Worm (Caenorhabditis elegans): Measurements from ENCODE around the gene F46E10.3.

ce11 chrV:6504131-6504827 is 13.8 kb upstream of the F46E10.3 start, which contains the start of gene moc-2:
- no peak for TF ChIP-seq fos-1 (tag; optimal IDR thresholded peaks at IDR 0.05)
- TF ChIP-seq snpc-4 (tag; optimal IDR thresholded peaks at IDR 0.05), result no peak
- TF ChIP-seq lin-39 (tag; optimal IDR thresholded peaks at IDR 0.05), result no peak
- TF ChIP-seq unc-130 (GFP tag; optimal IDR thresholded peaks at IDR 0.05), result no peak
